Fruit fly (Drosophila melanogaster) whole organism: ENCODE results near the gene Nep1.

ENCODE experiments used
- Dll ChIP-seq: fragments of >200 bp; optimal IDR thresholded peaks from 2 replicates; lab custom pipeline; 2017
- psq ChIP-seq: fragments of >200 bp; optimal IDR thresholded peaks from 2 replicates; lab custom pipeline; 2017

dm6 chrX:6054031-6054430 is 37.0 kb upstream of the Nep1 start:
- TF ChIP-seq Dll (lab: Kevin White, UChicago) (no peak), psq (lab: Kevin White, UChicago) (no peak)
